Fruit fly (Drosophila melanogaster): Measurements from ENCODE around the gene Fum4.

The Fum4 gene

DNA sequence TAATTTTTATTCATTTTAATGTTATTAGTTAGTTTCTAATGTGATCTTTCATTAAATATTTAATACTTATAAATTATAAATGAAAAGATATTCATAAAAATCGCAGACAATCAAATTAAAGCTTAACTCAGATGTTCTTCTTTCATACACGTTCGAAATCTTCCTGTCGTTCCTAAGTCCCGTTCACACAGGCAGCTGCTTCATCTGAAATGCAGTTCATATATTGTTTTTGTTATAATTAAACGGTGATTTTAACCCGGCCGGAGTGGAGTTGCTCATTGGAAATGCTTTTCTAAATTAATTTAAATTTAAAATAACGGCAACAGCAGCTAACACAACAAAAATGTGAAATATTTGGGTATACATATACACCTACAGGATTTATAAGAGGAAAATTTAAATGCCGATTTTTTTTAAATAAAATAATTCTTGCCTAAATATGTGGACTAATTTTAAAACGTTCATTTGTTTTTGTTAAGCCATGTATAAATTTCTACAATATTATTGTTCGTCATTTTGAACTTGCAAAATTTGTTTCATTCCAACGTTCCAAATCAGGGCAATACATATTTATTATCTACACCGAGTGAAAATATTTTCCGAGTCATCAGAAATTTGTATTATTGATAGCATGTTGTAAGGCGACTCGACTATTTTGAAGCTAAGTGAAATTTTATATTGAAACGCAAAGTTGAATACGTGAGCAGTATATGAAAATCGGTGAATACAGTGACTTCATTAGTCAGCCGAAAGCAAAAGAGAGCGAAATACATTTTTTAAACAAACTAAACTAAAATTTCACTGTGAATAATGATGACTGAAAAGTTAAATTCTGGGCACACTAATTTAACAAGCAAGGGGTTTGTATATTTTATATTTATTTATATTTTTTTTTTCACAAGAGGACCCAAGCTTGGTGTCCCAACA lies 47.7 kb upstream of the Fum4 start, which contains the start of gene me31B (continued):
- TF ChIP-seq ssp (GFP tag; IDR thresholded peaks at IDR 0.05) (peak; percentile 88), CG2129 (GFP tag; IDR thresholded peaks at IDR 0.05; ENCODE audit: partially characterized antibody) (no peak), CG17385 (GFP tag; optimal IDR thresholded peaks at IDR 0.05) (no peak), Meics (GFP tag; optimal IDR thresholded peaks at IDR 0.05) (no peak), CG8359 (GFP tag; optimal IDR thresholded peaks at IDR 0.05; ENCODE audit: borderline replicate concordance) (peak; percentile 3), CG10366 (GFP tag; IDR thresholded peaks at IDR 0.05) (no peak), ind (GFP tag; optimal IDR thresholded peaks at IDR 0.05) (no peak), CG10274 (GFP tag; optimal IDR thresholded peaks at IDR 0.05) (no peak), CG1024 (GFP tag; IDR thresholded peaks at IDR 0.05) (peak; percentile 93), CG8388 (GFP tag; optimal IDR thresholded peaks at IDR 0.05) (no peak), tio (GFP tag; optimal IDR thresholded peaks at IDR 0.05) (no peak), so (GFP tag; IDR thresholded peaks at IDR 0.05) (no peak), Atf6 (GFP tag; IDR thresholded peaks at IDR 0.05) (no peak), Kr (GFP tag; optimal IDR thresholded peaks at IDR 0.05) (no peak), mam (GFP tag; optimal IDR thresholded peaks at IDR 0.05) (no peak), CG14050 (GFP tag; IDR thresholded peaks at IDR 0.05) (no peak), CG18619 (GFP tag; optimal IDR thresholded peaks at IDR 0.05) (no peak), crol (GFP tag; IDR thresholded peaks at IDR 0.05) (no peak), nau (GFP tag; optimal IDR thresholded peaks at IDR 0.05) (no peak), CG17912 (GFP tag; optimal IDR thresholded peaks at IDR 0.05) (peak; percentile 6), CG17829 (tag; optimal IDR thresholded peaks at IDR 0.05) (no peak), CG4730 (GFP tag; IDR thresholded peaks at IDR 0.05) (no peak), CG9609 (GFP tag; optimal IDR thresholded peaks at IDR 0.05) (no peak), BEAF-32 (GFP tag; optimal IDR thresholded peaks at IDR 0.05) (peak; percentile 27), sima (GFP tag; optimal IDR thresholded peaks at IDR 0.05) (no peak), pita (GFP tag; optimal IDR thresholded peaks at IDR 0.05) (no peak), Oaz (GFP tag; IDR thresholded peaks at IDR 0.05) (no peak), CG14441 (GFP tag; IDR thresholded peaks at IDR 0.05) (no peak), vnd (GFP tag; IDR thresholded peaks at IDR 0.05; ENCODE audit: partially characterized antibody) (no peak), CG13894 (tag; optimal IDR thresholded peaks at IDR 0.05) (no peak), CkIIα-i1 (GFP tag; IDR thresholded peaks at IDR 0.05) (no peak), Dip2 (GFP tag; IDR thresholded peaks at IDR 0.05) (no peak), stc (GFP tag; IDR thresholded peaks at IDR 0.05) (no peak), CG7745 (tag; optimal IDR thresholded peaks at IDR 0.05) (no peak), slp2 (GFP tag; optimal IDR thresholded peaks at IDR 0.05) (no peak), Taf1 (GFP tag; IDR thresholded peaks at IDR 0.05) (no peak), D19B (GFP tag; optimal IDR thresholded peaks at IDR 0.05) (no peak), CG10431 (GFP tag; optimal IDR thresholded peaks at IDR 0.05) (no peak), YL-1 (GFP tag; optimal IDR thresholded peaks at IDR 0.05) (peak; percentile 12), CG8765 (GFP tag; IDR thresholded peaks at IDR 0.05) (no peak), HLHmδ (GFP tag; optimal IDR thresholded peaks at IDR 0.05) (no peak), CG16815 (GFP tag; optimal IDR thresholded peaks at IDR 0.05) (no peak), psq (GFP tag; optimal IDR thresholded peaks at IDR 0.05) (no peak), NK7.1 (GFP tag; optimal IDR thresholded peaks at IDR 0.05) (no peak), CG2202 (tag; optimal IDR thresholded peaks at IDR 0.05) (no peak), Nf-YB (GFP tag; optimal IDR thresholded peaks at IDR 0.05) (no peak), CG12155 (GFP tag; optimal IDR thresholded peaks at IDR 0.05) (no peak), CG13775 (GFP tag; optimal IDR thresholded peaks at IDR 0.05) (no peak), Sox100B (GFP tag; optimal IDR thresholded peaks at IDR 0.05) (peak; percentile 25), CG17361 (GFP tag; IDR thresholded peaks at IDR 0.05) (peak; percentile 70; the same call in 1 of the 3 replicates)

Data from whole organism, embryonic.